Worm (Caenorhabditis elegans) whole organism, early embryonic: ENCODE measurements around the gene vpat-1.

Source experiments
- hmbx-1 ChIP-seq: sonication (generic microtip); optimal IDR thresholded peaks from 2 replicates; lab custom pipeline; 2016; ENCODE audit warnings: mild to moderate bottlenecking, missing genetic modification characterization, missing compliant biosample characterization
- pes-1 ChIP-seq: fragments of 200-800 bp; sonication (Bioruptor generic); IDR thresholded peaks from 2 replicates; pipeline ENCODE4 v1.3.6; 2022; ENCODE audit warnings: missing genetic modification reagents, missing genetic modification characterization, missing compliant biosample characterization

DNA sequence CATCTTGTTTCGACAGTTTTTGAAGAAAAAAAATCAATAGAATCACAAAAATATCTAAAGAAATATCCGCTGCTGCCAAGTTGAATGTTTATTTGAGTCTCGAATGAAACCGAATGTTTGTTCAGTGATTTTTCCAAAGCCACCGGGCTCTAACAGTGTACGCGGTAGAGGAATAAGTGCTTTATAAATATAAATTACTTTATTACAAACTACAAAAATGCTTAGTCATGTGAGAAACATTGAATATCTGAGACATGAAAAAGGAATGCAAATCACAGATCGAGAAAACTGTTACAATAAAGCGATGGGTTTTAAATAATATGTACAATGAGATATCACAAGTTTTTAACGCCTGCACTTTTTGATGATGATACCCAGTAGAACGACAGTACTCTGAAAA lies 7.7 kb downstream of the vpat-1 start, which contains the start of gene F55A4.7:
- TF ChIP-seq pes-1 (GFP tag; lab: Robert Waterston, UW) (no peak), hmbx-1 (tag; lab: Kevin White, UChicago) (no peak)
